Worm (Caenorhabditis elegans): ENCODE measurements around the gene pas-6.

DNA sequence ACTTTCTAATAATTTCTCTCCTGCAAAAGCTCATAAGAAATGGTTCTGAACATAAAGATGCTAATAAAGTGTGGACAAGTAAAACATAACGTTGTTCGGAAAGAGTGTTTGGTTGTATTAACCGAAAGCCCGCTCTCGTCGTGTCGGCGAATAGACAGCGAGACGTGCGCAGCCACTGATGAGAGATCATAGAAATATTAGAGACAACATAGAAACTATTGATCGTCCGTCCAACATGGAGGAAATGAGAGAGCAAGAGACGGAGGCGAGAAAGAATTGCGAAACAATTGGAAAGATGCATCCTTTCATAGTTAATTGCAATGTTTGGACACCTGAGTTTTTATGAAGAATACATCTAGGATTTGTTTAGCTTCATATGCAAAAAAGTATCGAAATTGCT lies 3.6 kb downstream of the pas-6 start:
- TF ChIP-seq sptf-1 (tag; optimal IDR thresholded peaks at IDR 0.05) (no peak), unc-39 (tag; optimal IDR thresholded peaks at IDR 0.05) (no peak), zip-8 (tag; optimal IDR thresholded peaks at IDR 0.05) (no peak), nhr-237 (tag; optimal IDR thresholded peaks at IDR 0.05) (peak; percentile 2)

All from whole organism, mixed stage, embryonic.